Worm (Caenorhabditis elegans) whole organism, late embryonic: ENCODE data around the gene odd-2.

Source experiments
- fkh-10 ChIP-seq: fragments of 150-350 bp; optimal IDR thresholded peaks from 2 replicates; lab custom pipeline; 2014; ENCODE audit warnings: missing biosample characterization, missing genetic modification reagents, missing genetic modification characterization
- nfya-1 ChIP-seq: sonication (generic microtip); optimal IDR thresholded peaks from 2 replicates; lab custom pipeline; 2017; ENCODE audit warnings: missing genetic modification characterization, mild to moderate bottlenecking, missing compliant biosample characterization, antibody characterized with exemption, moderate library complexity
- rnt-1 ChIP-seq: sonication (generic microtip); optimal IDR thresholded peaks from 2 replicates; lab custom pipeline; 2016; ENCODE audit warnings: missing genetic modification characterization, missing compliant biosample characterization
- sox-4 ChIP-seq: sonication (generic microtip); optimal IDR thresholded peaks from 2 replicates; lab custom pipeline; 2017; ENCODE audit warnings: mild to moderate bottlenecking, missing genetic modification characterization, inconsistent platforms, missing compliant biosample characterization

- TF ChIP-seq fkh-10 (GFP tag; lab: Kevin White, UChicago) (no peak), nfya-1 (tag; lab: Kevin White, UChicago) (no peak), sox-4 (tag; lab: Kevin White, UChicago) (no peak), rnt-1 (tag; lab: Kevin White, UChicago) (no peak)
These were observed 43.0 kb upstream of the odd-2 start for ce11 chrX:6203315-6203714.
